Worm (Caenorhabditis elegans) whole organism, L1 larva: ENCODE data around the gene dhs-17.

Source experiments
- C34B4.2 ChIP-seq: sonication (generic microtip); optimal IDR thresholded peaks from 2 replicates; lab custom pipeline; 2017; ENCODE audit warnings: mild to moderate bottlenecking, missing genetic modification characterization, missing compliant biosample characterization
- aly-2 ChIP-seq: fragments of 150-350 bp; optimal IDR thresholded peaks from 2 replicates; lab custom pipeline; 2014; ENCODE audit warnings: missing biosample characterization, missing genetic modification characterization
- ama-1 ChIP-seq: fragments of 150-350 bp; optimal IDR thresholded peaks from 2 replicates; lab custom pipeline; 2014
- blmp-1 ChIP-seq: fragments of 150-350 bp; optimal IDR thresholded peaks from 2 replicates; lab custom pipeline; 2014; ENCODE audit warnings: missing biosample characterization, missing genetic modification characterization
- ceh-63 ChIP-seq: fragments of 200-800 bp; sonication (Bioruptor generic); optimal IDR thresholded peaks from 2 replicates; lab custom pipeline; 2018; ENCODE audit warnings: mild to moderate bottlenecking, missing genetic modification characterization, missing compliant biosample characterization
- ceh-8 ChIP-seq: fragments of 200-800 bp; sonication (Bioruptor generic); optimal IDR thresholded peaks from 2 replicates; lab custom pipeline; 2018; ENCODE audit warnings: mild to moderate bottlenecking, missing genetic modification characterization, moderate library complexity, missing compliant biosample characterization
- ces-1 ChIP-seq: fragments of 150-350 bp; optimal IDR thresholded peaks from 2 replicates; lab custom pipeline; 2014; ENCODE audit warnings: missing biosample characterization, missing genetic modification reagents, missing genetic modification characterization
- dpl-1 ChIP-seq, 3 experiments: fragments of 150-350 bp in 2 of 3; sonication (generic microtip) in 1 of 3; optimal IDR thresholded peaks; 2 replicates each; lab custom pipeline; 2014 to 2017; ENCODE audit warnings: missing biosample characterization in 3 of 3, missing genetic modification characterization in 3 of 3, missing genetic modification reagents in 3 of 3
- dsc-1 ChIP-seq: sonication (generic microtip); optimal IDR thresholded peaks from 2 replicates; lab custom pipeline; 2016; ENCODE audit warnings: mild to moderate bottlenecking, missing genetic modification characterization, missing compliant biosample characterization
- efl-1 ChIP-seq, 4 experiments: fragments of 150-350 bp; optimal IDR thresholded peaks in 3 of 4; peaks in 1 of 4; 1 replicate in 1 of 4; 2 replicates in 3 of 4; lab custom pipeline; 2014; ENCODE audit warnings: missing biosample characterization in 2 of 4, missing genetic modification characterization in 2 of 4, missing genetic modification reagents in 2 of 4
- egl-13 ChIP-seq: sonication (generic microtip); optimal IDR thresholded peaks from 2 replicates; lab custom pipeline; 2016; ENCODE audit warnings: missing genotype, missing genetic modification reagents, missing genetic modification characterization, missing compliant biosample characterization
- egl-27 ChIP-seq, 2 experiments: fragments of 150-350 bp in 1 of 2; sonication (generic microtip); optimal IDR thresholded peaks; 3 replicates each; lab custom pipeline; 2017 to 2018; ENCODE audit warnings: missing biosample characterization in 2 of 2, missing genetic modification characterization in 2 of 2, missing genetic modification reagents in 2 of 2
- ets-5 ChIP-seq: fragments of 200-800 bp; sonication (Bioruptor generic); IDR thresholded peaks from 2 replicates; pipeline ENCODE4 v1.3.6; 2022; ENCODE audit warnings: missing genetic modification characterization, missing compliant biosample characterization
- fkh-8 ChIP-seq: sonication (generic microtip); optimal IDR thresholded peaks from 2 replicates; lab custom pipeline; 2016; ENCODE audit warnings: mild to moderate bottlenecking, missing genetic modification characterization, missing compliant biosample characterization
- fos-1 ChIP-seq: fragments of 150-350 bp; optimal IDR thresholded peaks from 2 replicates; lab custom pipeline; 2014; ENCODE audit warnings: missing biosample characterization, missing genetic modification characterization
- hlh-4 ChIP-seq: sonication (generic microtip); optimal IDR thresholded peaks from 2 replicates; lab custom pipeline; 2016; ENCODE audit warnings: mild to moderate bottlenecking, missing genetic modification characterization, missing compliant biosample characterization
- hpl-2 ChIP-seq: fragments of 150-350 bp; optimal IDR thresholded peaks from 2 replicates; lab custom pipeline; 2014; ENCODE audit warnings: missing biosample characterization, missing genetic modification reagents, missing genetic modification characterization
- jun-1 ChIP-seq: fragments of 150-350 bp; optimal IDR thresholded peaks from 2 replicates; lab custom pipeline; 2014; ENCODE audit warnings: missing biosample characterization, missing genetic modification reagents, missing genetic modification characterization
- lin-14 ChIP-seq: fragments of 200-800 bp; sonication (Bioruptor generic); optimal IDR thresholded peaks from 2 replicates; lab custom pipeline; 2018; ENCODE audit warnings: mild to moderate bottlenecking, missing genetic modification characterization, moderate library complexity, missing compliant biosample characterization
- lin-15B ChIP-seq: fragments of 150-350 bp; sonication (generic microtip); optimal IDR thresholded peaks from 3 replicates; lab custom pipeline; 2014; ENCODE audit warnings: missing biosample characterization, missing genetic modification characterization
- lin-35 ChIP-seq, 2 experiments: fragments of 150-350 bp; optimal IDR thresholded peaks; 2 replicates each; lab custom pipeline; 2014; ENCODE audit warnings: missing biosample characterization in 2 of 2, missing genetic modification characterization in 2 of 2, missing genetic modification reagents in 2 of 2
- lin-39 ChIP-seq: fragments of 150-350 bp; optimal IDR thresholded peaks from 2 replicates; lab custom pipeline; 2014; ENCODE audit warnings: missing biosample characterization, missing genetic modification reagents, missing genetic modification characterization
- lsy-2 ChIP-seq, 2 experiments: fragments of 150-350 bp; optimal IDR thresholded peaks; 2 replicates each; lab custom pipeline; 2014; ENCODE audit warnings: missing biosample characterization in 2 of 2, missing genetic modification characterization in 2 of 2
- mef-2 ChIP-seq: fragments of 150-350 bp; optimal IDR thresholded peaks from 2 replicates; lab custom pipeline; 2014; ENCODE audit warnings: missing biosample characterization, missing genetic modification characterization
- nhr-11 ChIP-seq: fragments of 150-350 bp; optimal IDR thresholded peaks from 2 replicates; lab custom pipeline; 2014; ENCODE audit warnings: missing biosample characterization, missing genetic modification characterization
- nhr-19 ChIP-seq: fragments of 200-800 bp; sonication (Bioruptor generic); conservative IDR thresholded peaks from 2 replicates; pipeline ENCODE4 v1.3.6; 2022; ENCODE audit warnings: missing genetic modification characterization, missing compliant biosample characterization
- nhr-237 ChIP-seq: fragments of 150-350 bp; optimal IDR thresholded peaks from 2 replicates; lab custom pipeline; 2014; ENCODE audit warnings: missing biosample characterization, missing genetic modification characterization
- nhr-47 ChIP-seq: sonication (generic microtip); optimal IDR thresholded peaks from 2 replicates; lab custom pipeline; 2016; ENCODE audit warnings: mild to moderate bottlenecking, missing genetic modification characterization, moderate library complexity, missing compliant biosample characterization
- rnt-1 ChIP-seq: sonication (generic microtip); optimal IDR thresholded peaks from 2 replicates; lab custom pipeline; 2016; ENCODE audit warnings: mild to moderate bottlenecking, missing genetic modification characterization, moderate library complexity, missing compliant biosample characterization
- skn-1 ChIP-seq: fragments of 150-350 bp; optimal IDR thresholded peaks from 2 replicates; lab custom pipeline; 2014; ENCODE audit warnings: missing biosample characterization, missing genetic modification characterization
- snu-23 ChIP-seq: sonication (generic microtip); optimal IDR thresholded peaks from 2 replicates; lab custom pipeline; 2016; ENCODE audit warnings: missing genetic modification characterization, missing compliant biosample characterization
- sptf-1 ChIP-seq: fragments of 150-350 bp; optimal IDR thresholded peaks from 2 replicates; lab custom pipeline; 2014; ENCODE audit warnings: missing biosample characterization, missing genetic modification characterization
- sup-37 ChIP-seq: fragments of 200-800 bp; sonication (Bioruptor generic); optimal IDR thresholded peaks from 2 replicates; lab custom pipeline; 2018; ENCODE audit warnings: mild to moderate bottlenecking, missing genetic modification characterization, missing compliant biosample characterization
- tbx-2 ChIP-seq: sonication (generic microtip); optimal IDR thresholded peaks from 2 replicates; lab custom pipeline; 2016; ENCODE audit warnings: missing genetic modification characterization, missing compliant biosample characterization
- unc-130 ChIP-seq: fragments of 150-350 bp; optimal IDR thresholded peaks from 2 replicates; lab custom pipeline; 2017; ENCODE audit warnings: missing biosample characterization, missing genetic modification characterization, inconsistent platforms
- unc-30 ChIP-seq: sonication (generic microtip); optimal IDR thresholded peaks from 2 replicates; lab custom pipeline; 2017; ENCODE audit warnings: missing biosample characterization, missing genetic modification characterization
- unc-98 ChIP-seq: fragments of 200-800 bp; sonication (Bioruptor generic); IDR thresholded peaks from 2 replicates; pipeline ENCODE4 v1.3.6; 2022; ENCODE audit warnings: missing genetic modification characterization, missing compliant biosample characterization
- vab-15 ChIP-seq: sonication (generic microtip); optimal IDR thresholded peaks from 2 replicates; lab custom pipeline; 2017; ENCODE audit warnings: missing genotype, mild to moderate bottlenecking, missing genetic modification characterization, missing compliant biosample characterization
- xbp-1 ChIP-seq: sonication (generic microtip); optimal IDR thresholded peaks from 2 replicates; lab custom pipeline; 2016; ENCODE audit warnings: missing genetic modification characterization, missing compliant biosample characterization
- zip-4 ChIP-seq: fragments of 200-800 bp; sonication (Bioruptor generic); optimal IDR thresholded peaks from 2 replicates; lab custom pipeline; 2018; ENCODE audit warnings: mild to moderate bottlenecking, missing genetic modification characterization, moderate library complexity, missing compliant biosample characterization
- ztf-4 ChIP-seq: fragments of 150-350 bp; optimal IDR thresholded peaks from 2 replicates; lab custom pipeline; 2014; ENCODE audit warnings: missing biosample characterization, missing genetic modification characterization

Gene dhs-17

DNA sequence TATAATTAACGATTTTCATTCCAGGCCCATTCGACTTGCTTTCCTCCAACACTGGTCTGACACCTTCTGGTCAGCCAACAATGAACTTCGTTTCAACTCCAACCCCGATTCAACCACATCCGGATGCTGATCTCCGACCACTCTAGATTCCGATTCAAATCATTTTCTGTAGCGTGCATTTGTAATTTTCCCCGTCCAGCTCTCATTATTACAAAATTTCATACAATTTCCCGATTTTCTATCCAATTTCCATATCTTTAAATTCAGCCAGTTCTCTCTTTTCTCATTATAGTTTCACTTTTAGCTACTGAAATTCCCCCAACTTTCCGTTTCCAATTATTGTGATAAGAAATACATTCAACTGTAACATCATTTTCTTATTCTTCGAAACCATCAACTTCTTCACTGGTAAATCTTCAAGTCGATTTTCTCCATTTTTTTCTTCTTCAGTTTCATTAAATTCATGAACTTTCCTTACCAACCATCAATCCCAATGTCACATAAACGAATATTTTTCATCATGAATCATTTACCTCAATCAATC lies 19.0 kb downstream of the dhs-17 start:
- TF ChIP-seq sptf-1 (tag; lab: Kevin White, UChicago): no peak
- TF ChIP-seq efl-1 (optimal IDR thresholded peaks at IDR 0.05; lab: Kevin White, UChicago): no peak
- peak in 1 of 2 experiments; percentile 60 for TF ChIP-seq efl-1 (GFP tag; optimal IDR thresholded peaks at IDR 0.05 in 1 of 2; lab: Kevin White, UChicago)
- TF ChIP-seq, all 84 proteins: peak for 1

DNA sequence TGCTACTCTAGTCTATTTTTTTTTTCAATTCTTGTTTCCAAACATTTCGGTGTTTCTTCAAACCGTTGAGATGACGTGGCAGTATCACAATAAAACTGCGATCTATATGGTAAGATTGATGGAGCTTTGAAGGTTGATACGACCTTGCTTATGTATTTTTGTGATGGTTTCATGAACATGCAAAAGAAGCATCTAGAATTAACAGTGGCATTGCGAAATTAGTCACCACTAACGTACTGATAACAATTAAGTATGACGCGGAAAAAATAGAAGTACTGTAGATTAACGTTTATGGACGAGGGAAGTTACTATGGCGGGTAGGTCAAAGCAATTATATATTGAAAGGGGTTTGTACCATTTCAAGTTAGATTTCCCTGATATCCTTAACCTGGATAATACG lies 22.2 kb downstream of the dhs-17 start:
- TF ChIP-seq lin-15B (tag; lab: Kevin White, UChicago): no peak
- TF ChIP-seq efl-1 (optimal IDR thresholded peaks at IDR 0.05; lab: Kevin White, UChicago): no peak
- TF ChIP-seq efl-1 (GFP tag; optimal IDR thresholded peaks at IDR 0.05 in 1 of 2; lab: Kevin White, UChicago): peak in 1 of 2 experiments; percentile 13

DNA sequence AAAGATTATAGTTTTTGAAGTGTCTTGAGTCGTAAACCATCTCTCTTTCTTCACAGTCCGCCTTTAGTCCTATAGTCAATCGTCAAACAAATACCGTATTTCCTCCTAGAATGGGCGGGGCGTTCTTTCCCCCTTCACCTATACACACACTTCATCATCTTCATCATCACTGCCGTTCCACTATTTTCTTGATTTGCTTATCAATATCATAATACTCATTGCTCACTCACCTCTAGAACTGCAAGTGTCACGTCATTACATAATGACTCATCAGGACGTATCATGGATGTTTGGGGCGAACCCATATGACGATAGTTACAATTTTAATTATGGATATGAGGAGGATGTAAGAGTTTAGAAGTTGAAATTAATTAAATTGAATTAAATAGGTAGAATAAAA lies 24.0 kb downstream of the dhs-17 start:
- TF ChIP-seq mef-2: no peak
- no peak for TF ChIP-seq lin-14 (GFP tag; lab: Kevin White, UChicago)
- TF ChIP-seq lin-35 (GFP tag; optimal IDR thresholded peaks at IDR 0.05; lab: Kevin White, UChicago): no peak
- no peak for TF ChIP-seq dpl-1 (GFP tag; optimal IDR thresholded peaks at IDR 0.05; lab: Kevin White, UChicago)
- TF ChIP-seq unc-130: no peak
- no peak for TF ChIP-seq ztf-4 (tag; lab: Kevin White, UChicago)
- TF ChIP-seq nhr-11 (tag; lab: Kevin White, UChicago): no peak
- no peak for TF ChIP-seq sup-37 (GFP tag; lab: Kevin White, UChicago)
- TF ChIP-seq hpl-2 (GFP tag; lab: Kevin White, UChicago): no peak
- no peak for TF ChIP-seq jun-1 (tag; lab: Kevin White, UChicago)
- TF ChIP-seq lsy-2 (tag; optimal IDR thresholded peaks at IDR 0.05; lab: Kevin White, UChicago): no peak
- TF ChIP-seq vab-15 (tag; lab: Kevin White, UChicago): no peak
- TF ChIP-seq egl-27 (tag; optimal IDR thresholded peaks at IDR 0.05; lab: Kevin White, UChicago): no peak
- TF ChIP-seq dsc-1 (tag; lab: Kevin White, UChicago): no peak
- TF ChIP-seq tbx-2 (tag; lab: Kevin White, UChicago): no peak
- TF ChIP-seq snu-23 (GFP tag; lab: Kevin White, UChicago): no peak

DNA sequence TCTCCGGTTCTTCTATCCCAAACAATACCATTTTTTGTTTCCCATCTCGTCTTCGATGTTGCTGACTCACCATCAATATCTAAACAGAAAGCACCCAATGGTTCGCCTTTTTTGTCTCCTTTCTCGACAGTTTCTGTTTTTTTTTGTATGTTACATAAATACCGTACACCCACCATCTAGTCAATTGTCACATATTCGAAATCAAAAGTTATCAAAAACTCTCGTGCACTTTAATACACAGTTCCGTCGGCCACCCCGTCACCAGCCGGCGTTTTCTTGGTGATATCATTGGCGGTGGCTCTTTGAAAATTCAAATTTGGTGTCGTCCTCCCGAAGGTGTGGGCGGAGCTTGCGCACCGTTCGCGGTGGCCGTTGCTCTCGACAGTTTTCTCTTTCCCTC lies 26.7 kb downstream of the dhs-17 start:
- TF ChIP-seq sup-37 (GFP tag; lab: Kevin White, UChicago): no peak
- no peak for TF ChIP-seq lin-39
- no peak for TF ChIP-seq efl-1 (optimal IDR thresholded peaks at IDR 0.05; lab: Kevin White, UChicago)
- peak in 1 of 2 experiments; percentile 0 for TF ChIP-seq efl-1 (GFP tag; optimal IDR thresholded peaks at IDR 0.05 in 1 of 2; lab: Kevin White, UChicago)
- TF ChIP-seq xbp-1 (tag; lab: Kevin White, UChicago): no peak
- TF ChIP-seq nhr-19: no peak
- no peak for TF ChIP-seq vab-15 (tag; lab: Kevin White, UChicago)
- TF ChIP-seq ceh-8 (GFP tag; lab: Kevin White, UChicago): no peak

DNA sequence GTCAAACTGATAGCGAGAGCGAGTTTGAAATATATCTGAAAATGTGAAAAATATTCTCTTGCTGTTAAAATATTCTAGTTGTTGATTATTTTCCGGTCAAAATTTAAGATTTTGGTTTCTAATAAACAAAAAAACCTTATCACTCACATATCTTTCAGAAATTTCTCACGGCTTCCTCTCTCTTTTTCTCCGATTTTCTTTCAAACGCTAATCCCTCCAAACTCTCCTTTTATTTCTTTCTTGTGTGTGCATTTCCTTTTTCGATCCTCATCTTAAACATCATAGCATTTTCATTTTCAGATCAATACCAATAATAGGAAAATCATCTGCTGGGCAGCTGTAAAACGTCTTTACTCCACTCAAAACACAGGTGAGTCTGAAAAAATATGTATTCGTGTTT lies 31.3 kb downstream of the dhs-17 start, which contains the start of gene fos-1:
Gene fos-1 (plus strand): TSS at position 301 of the 400 bp plus-strand sequence.
- TF ChIP-seq lin-14 (GFP tag; lab: Kevin White, UChicago): no peak
- TF ChIP-seq unc-98 (GFP tag; lab: Robert Waterston, UW): no peak
- TF ChIP-seq ets-5 (GFP tag; lab: Robert Waterston, UW): no peak
- no peak for TF ChIP-seq nhr-237
- TF ChIP-seq sptf-1 (tag; lab: Kevin White, UChicago): no peak
- peak; percentile 89 for TF ChIP-seq hlh-4

DNA sequence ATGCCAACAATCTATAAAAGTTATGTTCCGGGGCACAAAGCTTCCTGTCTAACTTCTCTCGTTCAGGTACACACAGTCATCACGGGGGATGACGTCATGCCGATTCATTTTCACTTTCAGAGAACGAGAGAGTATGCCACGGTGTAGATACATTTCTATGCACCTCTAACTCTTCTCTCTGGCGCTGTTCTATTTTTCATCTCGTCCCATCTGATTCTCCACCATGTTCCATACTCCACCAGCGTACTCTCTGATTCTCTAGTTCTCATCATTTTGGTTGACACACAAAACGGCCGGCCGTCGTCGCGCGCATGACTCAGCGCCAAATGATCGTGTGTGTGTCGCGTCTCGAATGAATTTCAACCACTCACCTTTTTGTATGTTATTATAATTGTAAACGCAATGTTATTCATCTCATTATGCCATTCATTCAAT lies 34.2 kb downstream of the dhs-17 start:
- no peak for TF ChIP-seq C34B4.2 (tag; lab: Kevin White, UChicago)
- TF ChIP-seq nhr-19: peak; percentile 91
- TF ChIP-seq nhr-47 (tag; lab: Kevin White, UChicago): peak; percentile 95
- TF ChIP-seq ces-1 (GFP tag; lab: Kevin White, UChicago): no peak
- TF ChIP-seq rnt-1 (tag; lab: Kevin White, UChicago): peak; percentile 81
- peak; percentile 80 for TF ChIP-seq mef-2
- no peak for TF ChIP-seq sptf-1 (tag; lab: Kevin White, UChicago)
- TF ChIP-seq fos-1 (tag; lab: Kevin White, UChicago): no peak
- TF ChIP-seq fkh-8: peak; percentile 97
- no peak for TF ChIP-seq ama-1 (lab: Kevin White, UChicago)
- peak; percentile 74 for TF ChIP-seq egl-13 (tag; lab: Kevin White, UChicago)
- TF ChIP-seq nhr-11 (tag; lab: Kevin White, UChicago): peak; percentile 84
- TF ChIP-seq unc-30 (tag; lab: Kevin White, UChicago): no peak
- TF ChIP-seq lin-15B (tag; lab: Kevin White, UChicago): no peak
- TF ChIP-seq aly-2: peak; percentile 60
- peak; percentile 73 for TF ChIP-seq nhr-237
- peak; percentile 85 for TF ChIP-seq skn-1 (tag; lab: Kevin White, UChicago)
- TF ChIP-seq ceh-63 (GFP tag; lab: Kevin White, UChicago): no peak
- TF ChIP-seq blmp-1 (tag; lab: Kevin White, UChicago): peak; percentile 99
- peak; percentile 44 for TF ChIP-seq zip-4 (GFP tag; lab: Kevin White, UChicago)
